Fruit fly (Drosophila melanogaster) whole organism, pupa: ENCODE results near the gene CG43131.

Source experiments
- CG34367 ChIP-seq: fragments of 200-800 bp; sonication (Bioruptor generic); optimal IDR thresholded peaks from 2 replicates; lab custom pipeline; 2018; ENCODE audit warnings: missing biosample characterization, mild to moderate bottlenecking, missing genetic modification characterization
- CG8301 ChIP-seq: fragments of 200-800 bp; sonication (Bioruptor generic); optimal IDR thresholded peaks from 2 replicates; lab custom pipeline; 2018; ENCODE audit warnings: missing biosample characterization, mild to moderate bottlenecking, missing genetic modification characterization
- CG9948 ChIP-seq: fragments of 200-800 bp; sonication (Bioruptor generic); optimal IDR thresholded peaks from 2 replicates; lab custom pipeline; 2018; ENCODE audit warnings: missing biosample characterization, mild to moderate bottlenecking, missing genetic modification characterization, moderate library complexity
- EcR ChIP-seq: fragments of 200-800 bp; sonication (Bioruptor generic); optimal IDR thresholded peaks from 3 replicates; lab custom pipeline; 2019; ENCODE audit warnings: missing biosample characterization, missing genetic modification characterization, mild to moderate bottlenecking, moderate library complexity, missing genetic modification reagents
- Pif1B ChIP-seq: fragments of 200-800 bp; sonication (Bioruptor generic); optimal IDR thresholded peaks from 3 replicates; lab custom pipeline; 2016; ENCODE audit warnings: missing biosample characterization, missing genetic modification characterization
- gl ChIP-seq: fragments of 200-800 bp; sonication (Bioruptor generic); optimal IDR thresholded peaks from 2 replicates; lab custom pipeline; 2018; ENCODE audit warnings: missing biosample characterization, mild to moderate bottlenecking, missing genetic modification characterization
- rn ChIP-seq: fragments of 200-800 bp; sonication (Bioruptor generic); IDR thresholded peaks from 2 replicates; pipeline ENCODE4 v1.3.6; 2022; ENCODE audit warnings: missing biosample characterization, missing genetic modification characterization

dm6 chr3R:5061340-5061701 is 47.7 kb downstream of the CG43131 start:
- TF ChIP-seq CG8301 (no peak), CG34367 (no peak), gl (tag; lab: Kevin White, UChicago) (no peak), CG9948 (tag; lab: Kevin White, UChicago) (no peak), EcR (GFP tag; lab: Kevin White, UChicago) (no peak), Pif1B (GFP tag; lab: Kevin White, UChicago) (no peak), rn (GFP tag; lab: Robert Waterston, UW) (no peak)
